Fruit fly (Drosophila melanogaster) whole organism, prepupa: Measurements from ENCODE around the gene CG33258.

Source experiments
- CG6808 ChIP-seq: fragments of 200-800 bp; sonication (Bioruptor generic); optimal IDR thresholded peaks from 3 replicates; lab custom pipeline; 2017; ENCODE audit warnings: missing biosample characterization, missing genetic modification characterization, mild to moderate bottlenecking, moderate library complexity, missing genetic modification reagents
- Gug ChIP-seq: fragments of 200-800 bp; sonication (Bioruptor generic); IDR thresholded peaks from 2 replicates; pipeline ENCODE4 v1.3.6; 2022; ENCODE audit warnings: missing biosample characterization, missing genetic modification characterization
- OdsH ChIP-seq: fragments of 200-800 bp; sonication (Bioruptor generic); optimal IDR thresholded peaks from 3 replicates; lab custom pipeline; 2016; ENCODE audit warnings: missing biosample characterization, missing genetic modification characterization
- salr ChIP-seq, 2 experiments: fragments of 200-800 bp; sonication (Bioruptor generic); optimal IDR thresholded peaks; 3 replicates each; lab custom pipeline; 2016 to 2018; ENCODE audit warnings: missing biosample characterization in 2 of 2, missing genetic modification characterization in 2 of 2, mild to moderate bottlenecking in 1 of 2

dm6 chr3L:16083693-16084092 lies 1.3 kb downstream of the CG33258 start, which contains the start of gene CG13075:
- TF ChIP-seq Gug (GFP tag; lab: Robert Waterston, UW) (no peak), salr (GFP tag; optimal IDR thresholded peaks at IDR 0.05; lab: Kevin White, UChicago) (no peak), OdsH (GFP tag; lab: Kevin White, UChicago) (no peak), CG6808 (GFP tag; lab: Kevin White, UChicago) (no peak)
